Worm (Caenorhabditis elegans): ENCODE data around the gene clec-147.

DNA sequence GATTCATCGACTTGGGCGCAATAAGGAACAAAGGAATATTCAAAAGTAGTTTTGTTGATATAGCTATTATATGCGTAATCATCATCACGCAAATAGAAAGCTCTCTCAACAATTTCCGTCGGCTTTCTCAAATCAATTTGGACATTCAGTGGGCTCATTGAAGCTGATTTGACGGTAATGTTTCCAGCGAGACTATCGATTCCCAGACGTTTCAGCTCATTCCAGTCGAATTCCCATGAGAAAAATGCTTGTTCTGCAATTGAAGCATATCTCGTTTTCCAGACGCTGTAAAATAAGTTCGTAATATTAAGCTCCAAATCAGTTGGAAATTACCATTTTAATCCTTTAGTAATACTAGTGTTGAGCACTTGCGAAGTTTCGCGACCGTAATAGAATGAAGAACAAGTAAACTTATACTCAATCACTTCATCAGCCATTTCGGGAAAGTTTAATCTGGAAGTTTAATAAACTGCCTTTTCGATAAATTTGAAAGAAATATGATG is 14.5 kb downstream of the clec-147 start, which contains the start of gene btb-20:
- TF ChIP-seq zag-1 (tag; optimal IDR thresholded peaks at IDR 0.05), result no peak
- no peak for TF ChIP-seq ceh-44 (GFP tag; IDR thresholded peaks at IDR 0.05)
- TF ChIP-seq ctbp-1 (GFP tag; IDR thresholded peaks at IDR 0.05), result no peak
- no peak for TF ChIP-seq ces-1 (GFP tag; optimal IDR thresholded peaks at IDR 0.05)
- no peak for TF ChIP-seq aha-1 (tag)
- no peak for TF ChIP-seq Y48G9A.11 (GFP tag; IDR thresholded peaks at IDR 0.05)
- TF ChIP-seq nhr-10 (tag; optimal IDR thresholded peaks at IDR 0.05), result no peak
- no peak for TF ChIP-seq ceh-28 (tag; optimal IDR thresholded peaks at IDR 0.05)
- TF ChIP-seq pha-4 (GFP tag; IDR thresholded peaks at IDR 0.05), result no peak
- TF ChIP-seq pha-4 (tag; optimal IDR thresholded peaks at IDR 0.05), result no peak
- TF ChIP-seq ztf-11 (tag; optimal IDR thresholded peaks at IDR 0.05), result no peak
- no peak for TF ChIP-seq daf-16 (GFP tag; optimal IDR thresholded peaks at IDR 0.05)
- no peak for TF ChIP-seq daf-16 (tag; optimal IDR thresholded peaks at IDR 0.05)
- TF ChIP-seq tra-1 (GFP tag; IDR thresholded peaks at IDR 0.05), result no peak
